Worm (Caenorhabditis elegans) whole organism, L2 larva: Measurements from ENCODE around the gene C15F1.1.

Experiments used
- blmp-1 ChIP-seq: sonication (generic microtip); optimal IDR thresholded peaks from 2 replicates; lab custom pipeline; 2017; ENCODE audit warnings: missing genetic modification characterization, mild to moderate bottlenecking, missing compliant biosample characterization, antibody characterized with exemption, moderate library complexity; ENCODE audit not compliant: insufficient read depth
- ceh-82 ChIP-seq: fragments of 150-350 bp; optimal IDR thresholded peaks from 2 replicates; lab custom pipeline; 2014; ENCODE audit warnings: missing biosample characterization, missing genetic modification characterization
- dmd-4 ChIP-seq: sonication (generic microtip); optimal IDR thresholded peaks from 2 replicates; lab custom pipeline; 2017; ENCODE audit warnings: missing biosample characterization, missing genetic modification characterization
- egl-27 ChIP-seq: sonication (generic microtip); optimal IDR thresholded peaks from 3 replicates; lab custom pipeline; 2017; ENCODE audit warnings: missing biosample characterization, missing genetic modification reagents, missing genetic modification characterization
- nhr-237 ChIP-seq: fragments of 150-350 bp; optimal IDR thresholded peaks from 2 replicates; lab custom pipeline; 2014; ENCODE audit warnings: missing biosample characterization, missing genetic modification characterization
- nhr-25 ChIP-seq: fragments of 150-350 bp; sonication (generic microtip); optimal IDR thresholded peaks from 3 replicates; lab custom pipeline; 2014; ENCODE audit warnings: missing biosample characterization, missing genetic modification characterization
- nhr-77 ChIP-seq: fragments of 150-350 bp; optimal IDR thresholded peaks from 2 replicates; lab custom pipeline; 2014; ENCODE audit warnings: missing biosample characterization, missing genetic modification characterization
- sma-3 ChIP-seq: sonication (generic microtip); optimal IDR thresholded peaks from 2 replicates; lab custom pipeline; 2016; ENCODE audit warnings: missing genetic modification reagents, missing genetic modification characterization, missing compliant biosample characterization
- ztf-4 ChIP-seq: fragments of 150-350 bp; optimal IDR thresholded peaks from 2 replicates; lab custom pipeline; 2014; ENCODE audit warnings: missing biosample characterization, missing genetic modification characterization

DNA sequence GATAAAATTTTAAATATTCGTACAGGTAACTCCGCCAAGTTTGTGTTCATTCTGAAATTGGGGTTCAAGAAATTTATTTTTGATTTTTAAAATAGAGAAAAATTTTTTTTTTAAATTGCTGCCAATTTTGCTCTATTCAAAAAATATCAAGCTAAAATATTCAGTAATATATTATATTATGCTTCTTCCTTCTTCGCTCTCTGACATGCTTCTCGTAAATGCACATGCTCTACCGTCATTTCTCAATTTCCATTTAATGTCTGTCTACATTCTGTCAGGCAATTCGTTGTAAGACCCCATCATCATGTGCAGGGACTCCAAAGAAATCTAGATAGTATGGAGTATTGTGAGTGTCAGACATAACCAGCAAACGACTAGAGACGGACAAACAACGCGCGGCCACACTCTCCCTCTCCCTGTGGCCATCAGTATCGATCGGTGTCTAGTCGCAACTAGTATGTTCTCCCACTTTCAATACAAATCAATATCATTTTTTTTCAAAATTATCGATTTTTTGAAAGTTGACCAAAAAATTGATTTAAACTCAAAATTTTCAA is 38.4 kb upstream of the C15F1.1 start, which contains the start of the genes malt-1 and ceh-38:
- TF ChIP-seq nhr-25 (tag; lab: Kevin White, UChicago) (peak; percentile 92), egl-27 (tag; lab: Kevin White, UChicago) (peak; percentile 95), sma-3 (GFP tag; lab: Kevin White, UChicago) (peak; percentile 87), blmp-1 (tag; lab: Kevin White, UChicago) (peak; percentile 62), ztf-4 (peak; percentile 95), nhr-237 (tag; lab: Kevin White, UChicago) (peak; percentile 58), ceh-82 (tag; lab: Kevin White, UChicago) (peak; percentile 19), nhr-77 (tag; lab: Kevin White, UChicago) (peak; percentile 61), dmd-4 (tag; lab: Kevin White, UChicago) (peak; percentile 35)
